Fruit fly (Drosophila melanogaster) whole organism, embryonic: ENCODE measurements around the gene CG9673.

ENCODE experiments used
- Ada2b ChIP-seq: fragments of 200-800 bp; sonication (Bioruptor generic); IDR thresholded peaks from 2 replicates; pipeline ENCODE4 v1.3.6; 2022; ENCODE audit warnings: missing biosample characterization, missing genetic modification characterization
- Atf-2 ChIP-seq: fragments of 200-800 bp; sonication (Bioruptor generic); optimal IDR thresholded peaks from 2 replicates; lab custom pipeline; 2016; ENCODE audit warnings: missing biosample characterization, missing genetic modification characterization
- Atf6 ChIP-seq: fragments of 200-800 bp; sonication (Bioruptor generic); IDR thresholded peaks from 2 replicates; pipeline ENCODE4 v1.3.6; 2022; ENCODE audit warnings: missing biosample characterization, missing genetic modification characterization
- Blimp-1 ChIP-seq: fragments of 200-800 bp; sonication (Bioruptor generic); optimal IDR thresholded peaks from 3 replicates; lab custom pipeline; 2018; ENCODE audit warnings: missing biosample characterization, missing genetic modification characterization, mild to moderate bottlenecking, moderate library complexity, missing genetic modification reagents
- CG10321 ChIP-seq: fragments of 200-800 bp; sonication (Bioruptor generic); IDR thresholded peaks from 2 replicates; pipeline ENCODE4 v1.3.6; 2022; ENCODE audit warnings: missing biosample characterization, missing genetic modification characterization
- CG10366 ChIP-seq: fragments of 200-800 bp; sonication (Bioruptor generic); IDR thresholded peaks from 2 replicates; pipeline ENCODE4 v1.3.6; 2022; ENCODE audit warnings: missing biosample characterization, missing genetic modification characterization
- CG11085 ChIP-seq: fragments of 200-800 bp; sonication (Bioruptor generic); IDR thresholded peaks from 2 replicates; pipeline ENCODE4 v1.3.6; 2022; ENCODE audit warnings: missing biosample characterization, missing genetic modification characterization
- CG11247 ChIP-seq: fragments of 200-800 bp; sonication (Bioruptor generic); IDR thresholded peaks from 2 replicates; pipeline ENCODE4 v1.3.6; 2022; ENCODE audit warnings: missing biosample characterization, missing genetic modification characterization
- CG11398 ChIP-seq: fragments of 200-800 bp; sonication (Bioruptor generic); optimal IDR thresholded peaks from 2 replicates; lab custom pipeline; 2016; ENCODE audit warnings: missing biosample characterization, missing genetic modification characterization
- CG12104 ChIP-seq: fragments of 200-800 bp; sonication (Bioruptor generic); optimal IDR thresholded peaks from 3 replicates; lab custom pipeline; 2016; ENCODE audit warnings: missing biosample characterization, missing genetic modification characterization
- CG12299 ChIP-seq: fragments of 200-800 bp; sonication (Bioruptor generic); optimal IDR thresholded peaks from 2 replicates; lab custom pipeline; 2018; ENCODE audit warnings: missing biosample characterization, mild to moderate bottlenecking, missing genetic modification characterization
- CG13775 ChIP-seq: fragments of 200-800 bp; sonication (Bioruptor generic); optimal IDR thresholded peaks from 3 replicates; lab custom pipeline; 2017; ENCODE audit warnings: missing biosample characterization, mild to moderate bottlenecking, missing genetic modification characterization
- CG14860 ChIP-seq: fragments of 200-800 bp; sonication (Bioruptor generic); IDR thresholded peaks from 3 replicates; pipeline ENCODE4 v1.3.6; 2022; ENCODE audit warnings: missing biosample characterization, missing genetic modification characterization; ENCODE audit not compliant: partially characterized antibody
- CG18011 ChIP-seq: fragments of 200-800 bp; sonication (Bioruptor generic); optimal IDR thresholded peaks from 2 replicates; lab custom pipeline; 2017; ENCODE audit warnings: missing biosample characterization, missing genetic modification characterization, mild to moderate bottlenecking, moderate library complexity, missing genotype
- CG18619 ChIP-seq: fragments of 200-800 bp; sonication (Bioruptor generic); optimal IDR thresholded peaks from 3 replicates; lab custom pipeline; 2017; ENCODE audit warnings: missing biosample characterization, mild to moderate bottlenecking, missing genetic modification characterization
- CG3995 ChIP-seq: fragments of 200-800 bp; sonication (Bioruptor generic); optimal IDR thresholded peaks from 3 replicates; lab custom pipeline; 2016; ENCODE audit warnings: missing biosample characterization, missing genetic modification characterization
- CG4730 ChIP-seq: fragments of 200-800 bp; sonication (Bioruptor generic); IDR thresholded peaks from 2 replicates; pipeline ENCODE4 v1.3.6; 2022; ENCODE audit warnings: missing biosample characterization, missing genetic modification characterization
- CG4820 ChIP-seq: fragments of 200-800 bp; sonication (Bioruptor generic); optimal IDR thresholded peaks from 3 replicates; lab custom pipeline; 2016; ENCODE audit warnings: missing biosample characterization, missing genetic modification characterization
- CG4854 ChIP-seq: fragments of 200-800 bp; sonication (Bioruptor generic); optimal IDR thresholded peaks from 2 replicates; lab custom pipeline; 2016; ENCODE audit warnings: missing biosample characterization, missing genetic modification characterization, inconsistent platforms
- CG5953 ChIP-seq: fragments of 200-800 bp; sonication (Bioruptor generic); IDR thresholded peaks from 2 replicates; pipeline ENCODE4 v1.3.6; 2022; ENCODE audit warnings: missing biosample characterization, missing genetic modification characterization
- CG8089 ChIP-seq: fragments of 200-800 bp; sonication (Bioruptor generic); optimal IDR thresholded peaks from 3 replicates; lab custom pipeline; 2016; ENCODE audit warnings: missing biosample characterization, missing genetic modification characterization
- CG8944 ChIP-seq: fragments of 200-800 bp; sonication (Bioruptor generic); optimal IDR thresholded peaks from 3 replicates; lab custom pipeline; 2016; ENCODE audit warnings: missing biosample characterization, missing genetic modification characterization
- CG9876 ChIP-seq: fragments of 200-800 bp; sonication (Bioruptor generic); optimal IDR thresholded peaks from 2 replicates; lab custom pipeline; 2016; ENCODE audit warnings: missing biosample characterization, missing genetic modification characterization
- HLH54F ChIP-seq: fragments of 200-800 bp; sonication (Bioruptor generic); optimal IDR thresholded peaks from 3 replicates; lab custom pipeline; 2016; ENCODE audit warnings: missing biosample characterization, missing genetic modification characterization
- Hr39 ChIP-seq: fragments of >200 bp; optimal IDR thresholded peaks from 2 replicates; lab custom pipeline; 2017
- Nf-YC ChIP-seq: fragments of 200-800 bp; optimal IDR thresholded peaks from 3 replicates; lab custom pipeline; 2019; ENCODE audit warnings: missing biosample characterization, mild to moderate bottlenecking, missing genetic modification characterization, moderate library complexity
- Oaz ChIP-seq: fragments of 200-800 bp; sonication (Bioruptor generic); IDR thresholded peaks from 2 replicates; pipeline ENCODE4 v1.3.6; 2022; ENCODE audit warnings: missing biosample characterization, missing genetic modification characterization
- Scr ChIP-seq: fragments of 200-800 bp; sonication (Bioruptor generic); IDR thresholded peaks from 2 replicates; pipeline ENCODE4 v1.3.6; 2022; ENCODE audit warnings: missing biosample characterization, missing genetic modification characterization; ENCODE audit not compliant: partially characterized antibody
- Six4 ChIP-seq: fragments of 200-800 bp; sonication (Bioruptor generic); optimal IDR thresholded peaks from 2 replicates; lab custom pipeline; 2016; ENCODE audit warnings: missing biosample characterization, missing genetic modification characterization
- Taf1 ChIP-seq: fragments of 200-800 bp; sonication (Bioruptor generic); IDR thresholded peaks from 2 replicates; pipeline ENCODE4 v1.3.6; 2022; ENCODE audit warnings: missing biosample characterization, missing genetic modification characterization
- Vsx1 ChIP-seq: fragments of 200-800 bp; sonication (Bioruptor generic); optimal IDR thresholded peaks from 2 replicates; lab custom pipeline; 2017; ENCODE audit warnings: missing biosample characterization, mild to moderate bottlenecking, missing genetic modification characterization, missing genetic modification reagents
- Xbp1 ChIP-seq: fragments of 200-800 bp; sonication (Bioruptor generic); optimal IDR thresholded peaks from 3 replicates; lab custom pipeline; 2016; ENCODE audit warnings: missing biosample characterization, mild to moderate bottlenecking, missing genetic modification characterization
- YL-1 ChIP-seq: fragments of 200-800 bp; sonication (Bioruptor generic); optimal IDR thresholded peaks from 3 replicates; lab custom pipeline; 2017; ENCODE audit warnings: missing biosample characterization, mild to moderate bottlenecking, missing genetic modification characterization
- aop ChIP-seq: fragments of 200-800 bp; sonication (Bioruptor generic); IDR thresholded peaks from 2 replicates; pipeline ENCODE4 v1.3.6; 2022; ENCODE audit warnings: missing biosample characterization, missing genetic modification characterization
- btn ChIP-seq: fragments of 200-800 bp; sonication (Bioruptor generic); optimal IDR thresholded peaks from 2 replicates; lab custom pipeline; 2016; ENCODE audit warnings: missing biosample characterization, missing genetic modification characterization
- cato ChIP-seq: fragments of 200-800 bp; sonication (Bioruptor generic); optimal IDR thresholded peaks from 2 replicates; lab custom pipeline; 2016; ENCODE audit warnings: missing biosample characterization, missing genetic modification characterization, borderline replicate concordance
- cg ChIP-seq: fragments of 200-800 bp; sonication (Bioruptor generic); optimal IDR thresholded peaks from 3 replicates; lab custom pipeline; 2019; ENCODE audit warnings: missing biosample characterization, mild to moderate bottlenecking, missing genetic modification characterization, moderate library complexity
- crc ChIP-seq: fragments of 200-800 bp; sonication (Bioruptor generic); optimal IDR thresholded peaks from 2 replicates; lab custom pipeline; 2016; ENCODE audit warnings: missing biosample characterization, missing genetic modification characterization
- dimm ChIP-seq: fragments of 200-800 bp; sonication (Bioruptor generic); IDR thresholded peaks from 2 replicates; pipeline ENCODE4 v1.3.6; 2022; ENCODE audit warnings: missing biosample characterization, missing genetic modification characterization
- eyg ChIP-seq: fragments of 200-800 bp; sonication (Bioruptor generic); optimal IDR thresholded peaks from 3 replicates; lab custom pipeline; 2016; ENCODE audit warnings: missing biosample characterization, missing genetic modification characterization
- fd64A ChIP-seq: fragments of 200-800 bp; sonication (Bioruptor generic); optimal IDR thresholded peaks from 3 replicates; lab custom pipeline; 2018; ENCODE audit warnings: missing biosample characterization, mild to moderate bottlenecking, missing genetic modification characterization
- gcm2 ChIP-seq: fragments of 200-800 bp; sonication (Bioruptor generic); optimal IDR thresholded peaks from 2 replicates; lab custom pipeline; 2016; ENCODE audit warnings: missing biosample characterization, missing genetic modification characterization
- gro ChIP-seq: fragments of 200-800 bp; sonication (Bioruptor generic); optimal IDR thresholded peaks from 2 replicates; lab custom pipeline; 2016; ENCODE audit warnings: missing biosample characterization, missing genetic modification characterization
- lbe ChIP-seq: fragments of 200-800 bp; sonication (Bioruptor generic); optimal IDR thresholded peaks from 2 replicates; lab custom pipeline; 2016; ENCODE audit warnings: missing biosample characterization, mild to moderate bottlenecking, missing genetic modification characterization
- odd ChIP-seq: fragments of 200-800 bp; sonication (Bioruptor generic); optimal IDR thresholded peaks from 2 replicates; lab custom pipeline; 2017; ENCODE audit warnings: missing biosample characterization, mild to moderate bottlenecking, missing genetic modification characterization
- pita ChIP-seq: fragments of 200-800 bp; sonication (Bioruptor generic); optimal IDR thresholded peaks from 2 replicates; lab custom pipeline; 2017; ENCODE audit warnings: missing biosample characterization, mild to moderate bottlenecking, missing genetic modification characterization
- pnt ChIP-seq: fragments of 200-800 bp; sonication (Bioruptor generic); optimal IDR thresholded peaks from 3 replicates; lab custom pipeline; 2016; ENCODE audit warnings: missing biosample characterization, missing genetic modification characterization
- rib ChIP-seq: fragments of 200-800 bp; sonication (Bioruptor generic); IDR thresholded peaks from 2 replicates; pipeline ENCODE4 v1.3.6; 2022; ENCODE audit warnings: missing biosample characterization, missing genetic modification characterization
- sima ChIP-seq: fragments of 200-800 bp; sonication (Bioruptor generic); optimal IDR thresholded peaks from 2 replicates; lab custom pipeline; 2016; ENCODE audit warnings: missing biosample characterization, missing genetic modification characterization
- stc ChIP-seq: fragments of 200-800 bp; sonication (Bioruptor generic); IDR thresholded peaks from 2 replicates; pipeline ENCODE4 v1.3.6; 2022; ENCODE audit warnings: missing biosample characterization, missing genetic modification characterization
- tgo ChIP-seq: fragments of 200-800 bp; sonication (Bioruptor generic); IDR thresholded peaks from 3 replicates; pipeline ENCODE4 v1.3.6; 2022; ENCODE audit warnings: missing biosample characterization, missing genetic modification characterization
- vnd ChIP-seq: fragments of 200-800 bp; sonication (Bioruptor generic); IDR thresholded peaks from 3 replicates; pipeline ENCODE4 v1.3.6; 2022; ENCODE audit warnings: missing biosample characterization, missing genetic modification characterization; ENCODE audit not compliant: partially characterized antibody
- zen ChIP-seq: fragments of 200-800 bp; sonication (Bioruptor generic); optimal IDR thresholded peaks from 3 replicates; lab custom pipeline; 2018; ENCODE audit warnings: missing biosample characterization, mild to moderate bottlenecking, missing genetic modification characterization, moderate library complexity

CG9673 gene

dm6 chrX:16655724-16656235 is 47.9 kb downstream of the CG9673 start (continued):
- TF ChIP-seq CG11085 (GFP tag; lab: Robert Waterston, UW) (no peak), CG12299 (tag; lab: Kevin White, UChicago) (peak; percentile 59), CG8944 (GFP tag; lab: Kevin White, UChicago) (no peak), CG4730 (GFP tag; lab: Robert Waterston, UW) (no peak), CG4820 (GFP tag; lab: Kevin White, UChicago) (no peak), dimm (GFP tag; lab: Robert Waterston, UW) (no peak), Xbp1 (GFP tag; lab: Kevin White, UChicago) (no peak), vnd (GFP tag; lab: Robert Waterston, UW) (no peak), rib (GFP tag; lab: Robert Waterston, UW) (0 out of 2 replicates have a peak, but pooled peaks have one; percentile 57), CG18011 (no peak), Vsx1 (GFP tag; lab: Kevin White, UChicago) (peak; percentile 61), odd (no peak), cg (GFP tag; lab: Kevin White, UChicago) (peak; percentile 90), crc (GFP tag; lab: Kevin White, UChicago) (no peak), CG14860 (GFP tag; lab: Robert Waterston, UW) (no peak), Oaz (no peak), Six4 (GFP tag; lab: Kevin White, UChicago) (peak; percentile 48), Taf1 (no peak), eyg (GFP tag; lab: Kevin White, UChicago) (no peak), CG3995 (GFP tag; lab: Kevin White, UChicago) (no peak), cato (GFP tag; lab: Kevin White, UChicago) (no peak), Nf-YC (tag; lab: Kevin White, UChicago) (peak; percentile 73), CG8089 (GFP tag; lab: Kevin White, UChicago) (no peak), CG11398 (GFP tag; lab: Kevin White, UChicago) (no peak), CG10366 (GFP tag; lab: Robert Waterston, UW) (no peak), CG9876 (GFP tag; lab: Kevin White, UChicago) (no peak), btn (GFP tag; lab: Kevin White, UChicago) (no peak), CG13775 (no peak), pnt (GFP tag; lab: Kevin White, UChicago) (no peak), CG18619 (GFP tag; lab: Kevin White, UChicago) (no peak), gro (GFP tag; lab: Kevin White, UChicago) (peak; percentile 34), CG4854 (GFP tag; lab: Kevin White, UChicago) (no peak), pita (no peak), stc (no peak), sima (GFP tag; lab: Kevin White, UChicago) (no peak), lbe (no peak), CG10321 (GFP tag; lab: Robert Waterston, UW) (no peak), CG11247 (GFP tag; lab: Robert Waterston, UW) (no peak), CG5953 (no peak), gcm2 (GFP tag; lab: Kevin White, UChicago) (no peak), Scr (GFP tag; lab: Robert Waterston, UW) (no peak), fd64A (no peak), Hr39 (lab: Kevin White, UChicago) (no peak), CG12104 (no peak), Atf6 (GFP tag; lab: Robert Waterston, UW) (no peak), aop (GFP tag; lab: Robert Waterston, UW) (no peak), Blimp-1 (GFP tag; lab: Kevin White, UChicago) (peak; percentile 11), HLH54F (GFP tag; lab: Kevin White, UChicago) (no peak), zen (tag; lab: Kevin White, UChicago) (peak; percentile 29), YL-1 (GFP tag; lab: Kevin White, UChicago) (no peak), Ada2b (GFP tag; lab: Robert Waterston, UW) (no peak), tgo (GFP tag; lab: Robert Waterston, UW) (no peak), Atf-2 (GFP tag; lab: Kevin White, UChicago) (no peak)
